Fruit fly (Drosophila melanogaster) whole organism: Measurements from ENCODE around the gene CG33642.

ENCODE experiments used
- Dll ChIP-seq: fragments of >200 bp; optimal IDR thresholded peaks from 2 replicates; lab custom pipeline; 2017
- psq ChIP-seq: fragments of >200 bp; optimal IDR thresholded peaks from 2 replicates; lab custom pipeline; 2017
- usp ChIP-seq: fragments of >200 bp; optimal IDR thresholded peaks from 2 replicates; lab custom pipeline; 2017; ENCODE audit warnings: missing biosample characterization, missing genetic modification characterization, mixed read lengths

- no peak for TF ChIP-seq psq
- no peak for TF ChIP-seq usp (GFP tag; lab: Kevin White, UChicago)
- TF ChIP-seq Dll (lab: Kevin White, UChicago): no peak
Measured at dm6 chr2L:13547738-13548726, 18.3 kb downstream of the CG33642 start.
